Worm (Caenorhabditis elegans) whole organism, L2 larva: ENCODE data around the gene idhb-1.

ENCODE experiments used
- aly-2 ChIP-seq: fragments of 150-350 bp; optimal IDR thresholded peaks from 2 replicates; lab custom pipeline; 2014; ENCODE audit warnings: missing biosample characterization, missing genetic modification characterization
- ama-1 ChIP-seq: fragments of 150-350 bp; optimal IDR thresholded peaks from 2 replicates; lab custom pipeline; 2018; ENCODE audit warnings: inconsistent platforms
- egl-27 ChIP-seq: sonication (generic microtip); optimal IDR thresholded peaks from 3 replicates; lab custom pipeline; 2017; ENCODE audit warnings: missing biosample characterization, missing genetic modification reagents, missing genetic modification characterization
- elt-1 ChIP-seq: fragments of 150-350 bp; optimal IDR thresholded peaks from 2 replicates; lab custom pipeline; 2014; ENCODE audit warnings: missing biosample characterization, missing genetic modification characterization
- elt-3 ChIP-seq: sonication (generic microtip); optimal IDR thresholded peaks from 2 replicates; lab custom pipeline; 2017; ENCODE audit warnings: missing biosample characterization, missing genetic modification characterization
- lin-13 ChIP-seq: fragments of 150-350 bp; optimal IDR thresholded peaks from 2 replicates; lab custom pipeline; 2014; ENCODE audit warnings: missing biosample characterization, missing genetic modification reagents, missing genetic modification characterization
- nhr-11 ChIP-seq: fragments of 150-350 bp; optimal IDR thresholded peaks from 2 replicates; lab custom pipeline; 2014; ENCODE audit warnings: missing biosample characterization, missing genetic modification characterization
- nhr-25 ChIP-seq: fragments of 150-350 bp; sonication (generic microtip); optimal IDR thresholded peaks from 3 replicates; lab custom pipeline; 2014; ENCODE audit warnings: missing biosample characterization, missing genetic modification characterization
- unc-39 ChIP-seq: fragments of 150-350 bp; optimal IDR thresholded peaks from 2 replicates; lab custom pipeline; 2014; ENCODE audit warnings: missing biosample characterization, missing genetic modification characterization
- unc-62 ChIP-seq: fragments of 150-350 bp; optimal IDR thresholded peaks from 2 replicates; lab custom pipeline; 2014; ENCODE audit warnings: missing biosample characterization, missing genetic modification reagents, missing genetic modification characterization
- ztf-4 ChIP-seq: fragments of 150-350 bp; optimal IDR thresholded peaks from 2 replicates; lab custom pipeline; 2014; ENCODE audit warnings: missing biosample characterization, missing genetic modification characterization

- no peak for TF ChIP-seq elt-1
- no peak for TF ChIP-seq egl-27 (tag; lab: Kevin White, UChicago)
- TF ChIP-seq ztf-4 (tag; lab: Kevin White, UChicago) = no peak
- TF ChIP-seq unc-39 (tag; lab: Kevin White, UChicago) = no peak
- TF ChIP-seq elt-3 = no peak
- TF ChIP-seq nhr-25 = no peak
- no peak for TF ChIP-seq aly-2 (tag; lab: Kevin White, UChicago)
- no peak for TF ChIP-seq ama-1 (lab: Kevin White, UChicago)
- TF ChIP-seq lin-13 (GFP tag; lab: Kevin White, UChicago) = no peak
- TF ChIP-seq unc-62 (GFP tag; lab: Kevin White, UChicago) = no peak
- TF ChIP-seq nhr-11 = no peak
Observed at ce11 chrX:14147400-14147799, 26.5 kb downstream of the idhb-1 start, which contains the start of gene akt-2.
